Worm (Caenorhabditis elegans): Measurements from ENCODE around the gene F10A3.12.

The F10A3.12 gene

ce11 chrV:16163719-16164118, at the start of gene F10A3.12:
TSS of gene F10A3.12 (plus strand) at chrV:16164019.
- TF ChIP-seq W03F9.2 (tag; optimal IDR thresholded peaks at IDR 0.05) (no peak), dao-5 (tag; optimal IDR thresholded peaks at IDR 0.05) (no peak), him-1 (tag; optimal IDR thresholded peaks at IDR 0.05) (no peak)

ce11 chrV:16114237-16114636, 49.6 kb upstream of the F10A3.12 start, which contains the start of gene srxa-16:
TSS of gene srxa-16 (minus strand) at chrV:16114337.
- no peak for TF ChIP-seq him-1 (tag; optimal IDR thresholded peaks at IDR 0.05)
- no peak for TF ChIP-seq W03F9.2 (tag; optimal IDR thresholded peaks at IDR 0.05)
- TF ChIP-seq dao-5 (tag; optimal IDR thresholded peaks at IDR 0.05): no peak

ce11 chrV:16115381-16115780, 48.4 kb upstream of the F10A3.12 start, which contains the start of gene str-25:
TSS of gene str-25 (plus strand) at chrV:16115681.
- TF ChIP-seq W03F9.2 (tag; optimal IDR thresholded peaks at IDR 0.05) (no peak), dao-5 (tag; optimal IDR thresholded peaks at IDR 0.05) (no peak), him-1 (tag; optimal IDR thresholded peaks at IDR 0.05) (no peak)

- TF ChIP-seq dao-5 (tag; optimal IDR thresholded peaks at IDR 0.05) (no peak), W03F9.2 (tag; optimal IDR thresholded peaks at IDR 0.05) (no peak), him-1 (tag; optimal IDR thresholded peaks at IDR 0.05) (no peak)
Measured at ce11 chrV:16118601-16119000, 45.2 kb upstream of the F10A3.12 start, which contains the start of gene str-103. TSS of gene str-103 (minus strand) at chrV:16118701.

- TF ChIP-seq dao-5 (tag; optimal IDR thresholded peaks at IDR 0.05) (no peak), him-1 (tag; optimal IDR thresholded peaks at IDR 0.05) (no peak), W03F9.2 (tag; optimal IDR thresholded peaks at IDR 0.05) (no peak)
Measured at ce11 chrV:16120499-16120898, 43.3 kb upstream of the F10A3.12 start.

- no peak for TF ChIP-seq him-1 (tag; optimal IDR thresholded peaks at IDR 0.05)
- no peak for TF ChIP-seq W03F9.2 (tag; optimal IDR thresholded peaks at IDR 0.05)
- TF ChIP-seq dao-5 (tag; optimal IDR thresholded peaks at IDR 0.05): no peak
Measured at ce11 chrV:16120922-16121321, 42.9 kb upstream of the F10A3.12 start, which contains the start of gene skr-3. TSS of gene skr-3 (plus strand) at chrV:16121084.

ce11 chrV:16121451-16121850, 42.4 kb upstream of the F10A3.12 start:
- TF ChIP-seq him-1 (tag; optimal IDR thresholded peaks at IDR 0.05): no peak
- no peak for TF ChIP-seq dao-5 (tag; optimal IDR thresholded peaks at IDR 0.05)
- TF ChIP-seq W03F9.2 (tag; optimal IDR thresholded peaks at IDR 0.05): no peak

ce11 chrV:16124739-16125138, 39.1 kb upstream of the F10A3.12 start, which contains the start of gene nhr-111:
TSS of gene nhr-111 (minus strand) at chrV:16124839.
- TF ChIP-seq dao-5 (tag; optimal IDR thresholded peaks at IDR 0.05) (no peak), him-1 (tag; optimal IDR thresholded peaks at IDR 0.05) (no peak), W03F9.2 (tag; optimal IDR thresholded peaks at IDR 0.05) (no peak)

ce11 chrV:16127401-16127800, 36.4 kb upstream of the F10A3.12 start, which contains the start of gene fbxa-143:
TSS of gene fbxa-143 (minus strand) at chrV:16127501.
- TF ChIP-seq W03F9.2 (tag; optimal IDR thresholded peaks at IDR 0.05): no peak
- TF ChIP-seq dao-5 (tag; optimal IDR thresholded peaks at IDR 0.05): no peak
- no peak for TF ChIP-seq him-1 (tag; optimal IDR thresholded peaks at IDR 0.05)

- TF ChIP-seq W03F9.2 (tag; optimal IDR thresholded peaks at IDR 0.05) (no peak), dao-5 (tag; optimal IDR thresholded peaks at IDR 0.05) (no peak), him-1 (tag; optimal IDR thresholded peaks at IDR 0.05) (no peak)
Measured at ce11 chrV:16129116-16129515, 34.7 kb upstream of the F10A3.12 start.

ce11 chrV:16131249-16131648, 32.6 kb upstream of the F10A3.12 start, which contains the start of gene fbxa-142:
TSS of gene fbxa-142 (minus strand) at chrV:16131349.
- TF ChIP-seq W03F9.2 (tag; optimal IDR thresholded peaks at IDR 0.05) (no peak), him-1 (tag; optimal IDR thresholded peaks at IDR 0.05) (no peak), dao-5 (tag; optimal IDR thresholded peaks at IDR 0.05) (no peak)

- TF ChIP-seq him-1 (tag; optimal IDR thresholded peaks at IDR 0.05): no peak
Measured at ce11 chrV:16132215-16132614, 31.6 kb upstream of the F10A3.12 start.

- no peak for TF ChIP-seq dao-5 (tag; optimal IDR thresholded peaks at IDR 0.05)
Measured at ce11 chrV:16132705-16133104, 31.1 kb upstream of the F10A3.12 start, which contains the start of gene fbxa-144. TSS of gene fbxa-144 (minus strand) at chrV:16132805.

- TF ChIP-seq him-1 (tag; optimal IDR thresholded peaks at IDR 0.05) (no peak), dao-5 (tag; optimal IDR thresholded peaks at IDR 0.05) (no peak), W03F9.2 (tag; optimal IDR thresholded peaks at IDR 0.05) (no peak)
Measured at ce11 chrV:16137043-16137442, 26.8 kb upstream of the F10A3.12 start, which contains the start of gene F44G3.7. TSS of gene F44G3.7 (minus strand) at chrV:16137143.

- no peak for TF ChIP-seq W03F9.2 (tag; optimal IDR thresholded peaks at IDR 0.05)
- TF ChIP-seq him-1 (tag; optimal IDR thresholded peaks at IDR 0.05): no peak
- TF ChIP-seq dao-5 (tag; optimal IDR thresholded peaks at IDR 0.05): no peak
Measured at ce11 chrV:16139529-16139928, 24.3 kb upstream of the F10A3.12 start, which contains the start of gene clc-11. TSS of gene clc-11 (minus strand) at chrV:16139629.
